Fruit fly (Drosophila melanogaster) whole organism, embryonic: ENCODE results near the gene MED14.

Experiments used
- ATbp ChIP-seq: fragments of 200-800 bp; sonication (Bioruptor generic); optimal IDR thresholded peaks from 2 replicates; lab custom pipeline; 2017; ENCODE audit warnings: missing biosample characterization, mild to moderate bottlenecking, missing genetic modification characterization, missing genetic modification reagents
- Antp ChIP-seq: fragments of 200-800 bp; sonication (Bioruptor generic); optimal IDR thresholded peaks from 3 replicates; lab custom pipeline; 2016; ENCODE audit warnings: missing biosample characterization, missing genetic modification characterization
- Bdp1 ChIP-seq: fragments of 200-800 bp; sonication (Bioruptor generic); optimal IDR thresholded peaks from 3 replicates; lab custom pipeline; 2016; ENCODE audit warnings: missing biosample characterization, missing genetic modification characterization
- CG10565 ChIP-seq: fragments of 200-800 bp; sonication (Bioruptor generic); optimal IDR thresholded peaks from 3 replicates; lab custom pipeline; 2016; ENCODE audit warnings: missing biosample characterization, mild to moderate bottlenecking, missing genetic modification characterization
- CG12219 ChIP-seq: fragments of 200-800 bp; sonication (Bioruptor generic); optimal IDR thresholded peaks from 3 replicates; lab custom pipeline; 2018; ENCODE audit warnings: missing biosample characterization, mild to moderate bottlenecking, missing genetic modification characterization
- CG13287 ChIP-seq: fragments of 200-800 bp; sonication (Bioruptor generic); IDR thresholded peaks from 2 replicates; pipeline ENCODE4 v1.3.6; 2022; ENCODE audit warnings: missing biosample characterization, missing genetic modification characterization; ENCODE audit not compliant: partially characterized antibody
- CG13624 ChIP-seq: fragments of 200-800 bp; sonication (Bioruptor generic); optimal IDR thresholded peaks from 2 replicates; lab custom pipeline; 2016; ENCODE audit warnings: missing biosample characterization, missing genetic modification characterization
- CG15479 ChIP-seq: fragments of 200-800 bp; sonication (Bioruptor generic); optimal IDR thresholded peaks from 3 replicates; lab custom pipeline; 2019; ENCODE audit warnings: missing biosample characterization, mild to moderate bottlenecking, missing genetic modification characterization, moderate library complexity
- CG16815 ChIP-seq: fragments of 200-800 bp; sonication (Bioruptor generic); optimal IDR thresholded peaks from 3 replicates; lab custom pipeline; 2017; ENCODE audit warnings: missing biosample characterization, mild to moderate bottlenecking, missing genetic modification characterization
- CG17829 ChIP-seq: fragments of 200-800 bp; optimal IDR thresholded peaks from 2 replicates; lab custom pipeline; 2019; ENCODE audit warnings: missing biosample characterization, mild to moderate bottlenecking, missing genetic modification characterization, moderate library complexity
- CG30020 ChIP-seq: fragments of 200-800 bp; optimal IDR thresholded peaks from 2 replicates; lab custom pipeline; 2019; ENCODE audit warnings: missing biosample characterization, mild to moderate bottlenecking, missing genetic modification characterization, moderate library complexity
- CG3065 ChIP-seq: fragments of 200-800 bp; sonication (Bioruptor generic); optimal IDR thresholded peaks from 2 replicates; lab custom pipeline; 2016; ENCODE audit warnings: missing biosample characterization, missing genetic modification characterization
- CG33557 ChIP-seq: fragments of 200-800 bp; sonication (Bioruptor generic); optimal IDR thresholded peaks from 2 replicates; lab custom pipeline; 2019; ENCODE audit warnings: missing biosample characterization, mild to moderate bottlenecking, missing genetic modification characterization, moderate library complexity
- CG3407 ChIP-seq: fragments of 200-800 bp; sonication (Bioruptor generic); optimal IDR thresholded peaks from 2 replicates; lab custom pipeline; 2018; ENCODE audit warnings: missing biosample characterization, mild to moderate bottlenecking, missing genetic modification characterization
- CG5953 ChIP-seq: fragments of 200-800 bp; sonication (Bioruptor generic); IDR thresholded peaks from 2 replicates; pipeline ENCODE4 v1.3.6; 2022; ENCODE audit warnings: missing biosample characterization, missing genetic modification characterization
- CG6254 ChIP-seq: fragments of 200-800 bp; sonication (Bioruptor generic); optimal IDR thresholded peaks from 3 replicates; lab custom pipeline; 2017; ENCODE audit warnings: mild to moderate bottlenecking, missing biosample characterization, missing genetic modification reagents, missing genetic modification characterization
- CG6654 ChIP-seq: fragments of 200-800 bp; sonication (Bioruptor generic); optimal IDR thresholded peaks from 2 replicates; lab custom pipeline; 2017; ENCODE audit warnings: missing biosample characterization, mild to moderate bottlenecking, missing genetic modification characterization
- Dll ChIP-seq: fragments of 200-800 bp; sonication (Bioruptor generic); IDR thresholded peaks from 4 replicates; pipeline ENCODE4 v1.3.6; 2022; ENCODE audit warnings: missing biosample characterization, missing genetic modification characterization; ENCODE audit not compliant: partially characterized antibody
- Ets97D ChIP-seq: fragments of 200-800 bp; sonication (Bioruptor generic); optimal IDR thresholded peaks from 3 replicates; lab custom pipeline; 2016; ENCODE audit warnings: missing biosample characterization, missing genetic modification characterization
- Hr51 ChIP-seq, 2 experiments: fragments of 200-800 bp; sonication (Bioruptor generic); optimal IDR thresholded peaks; 2 replicates in 1 of 2; 3 replicates in 1 of 2; lab custom pipeline; 2016 to 2018; ENCODE audit warnings: missing biosample characterization in 2 of 2, missing genetic modification characterization in 2 of 2, mild to moderate bottlenecking in 1 of 2, moderate library complexity in 1 of 2
- Max ChIP-seq: fragments of 200-800 bp; sonication (Bioruptor generic); optimal IDR thresholded peaks from 2 replicates; lab custom pipeline; 2016; ENCODE audit warnings: missing biosample characterization, mild to moderate bottlenecking, missing genetic modification characterization
- Meics ChIP-seq: fragments of 200-800 bp; sonication (Bioruptor generic); optimal IDR thresholded peaks from 2 replicates; lab custom pipeline; 2017; ENCODE audit warnings: missing biosample characterization, mild to moderate bottlenecking, missing genetic modification characterization
- Mes4 ChIP-seq: fragments of 200-800 bp; sonication (Bioruptor generic); optimal IDR thresholded peaks from 2 replicates; lab custom pipeline; 2016; ENCODE audit warnings: missing biosample characterization, missing genetic modification characterization
- Nf-YC ChIP-seq: fragments of 200-800 bp; optimal IDR thresholded peaks from 3 replicates; lab custom pipeline; 2019; ENCODE audit warnings: missing biosample characterization, mild to moderate bottlenecking, missing genetic modification characterization, moderate library complexity
- Opbp ChIP-seq: fragments of 200-800 bp; sonication (Bioruptor generic); IDR thresholded peaks from 3 replicates; pipeline ENCODE4 v1.3.6; 2022; ENCODE audit warnings: missing biosample characterization, missing genetic modification characterization; ENCODE audit not compliant: partially characterized antibody
- Optix ChIP-seq: fragments of 200-800 bp; sonication (Bioruptor generic); IDR thresholded peaks from 3 replicates; pipeline ENCODE4 v1.3.6; 2022; ENCODE audit warnings: missing biosample characterization, missing genetic modification characterization
- Pdp1 ChIP-seq, 2 experiments: fragments of 200-800 bp; sonication (Bioruptor generic); optimal IDR thresholded peaks; 3 replicates each; lab custom pipeline; 2016; ENCODE audit warnings: missing biosample characterization in 2 of 2, missing genetic modification characterization in 2 of 2, mild to moderate bottlenecking in 1 of 2, moderate library complexity in 1 of 2
- Rx ChIP-seq: fragments of 200-800 bp; sonication (Bioruptor generic); IDR thresholded peaks from 2 replicates; pipeline ENCODE4 v1.3.6; 2022; ENCODE audit warnings: missing biosample characterization, missing genetic modification characterization
- Sin3A ChIP-seq: fragments of >200 bp; optimal IDR thresholded peaks from 2 replicates; lab custom pipeline; 2018
- Taf1 ChIP-seq: fragments of 200-800 bp; sonication (Bioruptor generic); IDR thresholded peaks from 2 replicates; pipeline ENCODE4 v1.3.6; 2022; ENCODE audit warnings: missing biosample characterization, missing genetic modification characterization
- Tbp ChIP-seq: fragments of >200 bp; optimal IDR thresholded peaks from 2 replicates; lab custom pipeline; 2018; ENCODE audit warnings: missing biosample characterization, missing genetic modification characterization
- bcd ChIP-seq: fragments of 200-800 bp; sonication (Bioruptor generic); optimal IDR thresholded peaks from 2 replicates; lab custom pipeline; 2017; ENCODE audit warnings: missing biosample characterization, mild to moderate bottlenecking, missing genetic modification characterization
- bsh ChIP-seq, 2 experiments: fragments of 200-800 bp; sonication (Bioruptor generic); optimal IDR thresholded peaks; 2 replicates each; lab custom pipeline; 2017 to 2018; ENCODE audit warnings: mild to moderate bottlenecking in 2 of 2, missing biosample characterization in 2 of 2, missing genetic modification characterization in 2 of 2, moderate library complexity in 1 of 2
- croc ChIP-seq: fragments of 200-800 bp; sonication (Bioruptor generic); conservative IDR thresholded peaks from 3 replicates; pipeline ENCODE4 v1.3.6; 2022; ENCODE audit warnings: missing biosample characterization, missing genetic modification characterization
- ems ChIP-seq: fragments of 200-800 bp; sonication (Bioruptor generic); optimal IDR thresholded peaks from 3 replicates; lab custom pipeline; 2016; ENCODE audit warnings: missing biosample characterization, missing genetic modification characterization
- hbn ChIP-seq: fragments of 200-800 bp; sonication (Bioruptor generic); IDR thresholded peaks from 2 replicates; pipeline ENCODE4 v1.3.6; 2022; ENCODE audit warnings: missing biosample characterization, missing genetic modification characterization; ENCODE audit not compliant: partially characterized antibody
- hkb ChIP-seq, 2 experiments: fragments of 200-800 bp in 1 of 2; fragments of >200 bp in 1 of 2; sonication (Bioruptor generic) in 1 of 2; IDR thresholded peaks in 1 of 2; optimal IDR thresholded peaks in 1 of 2; 2 replicates each; pipeline versions ENCODE4 v1.3.6 to Lab custom; 2017 to 2022; ENCODE audit warnings: missing biosample characterization in 1 of 2, missing genetic modification characterization in 1 of 2
- inv ChIP-seq: fragments of 200-800 bp; sonication (Bioruptor generic); IDR thresholded peaks from 2 replicates; pipeline ENCODE4 v1.3.6; 2022; ENCODE audit warnings: missing biosample characterization, missing genetic modification characterization; ENCODE audit not compliant: partially characterized antibody
- mam ChIP-seq: fragments of 200-800 bp; sonication (Bioruptor generic); optimal IDR thresholded peaks from 3 replicates; lab custom pipeline; 2016; ENCODE audit warnings: missing biosample characterization, missing genetic modification characterization
- nerfin-2 ChIP-seq: fragments of 200-800 bp; sonication (Bioruptor generic); IDR thresholded peaks from 2 replicates; pipeline ENCODE4 v1.3.6; 2022; ENCODE audit warnings: missing biosample characterization, missing genetic modification characterization; ENCODE audit not compliant: partially characterized antibody
- nom ChIP-seq: fragments of 200-800 bp; sonication (Bioruptor generic); optimal IDR thresholded peaks from 2 replicates; lab custom pipeline; 2017; ENCODE audit warnings: missing biosample characterization, missing genetic modification characterization, mild to moderate bottlenecking, moderate library complexity, missing genetic modification reagents
- org-1 ChIP-seq: fragments of 200-800 bp; sonication (Bioruptor generic); optimal IDR thresholded peaks from 2 replicates; lab custom pipeline; 2017; ENCODE audit warnings: missing biosample characterization, missing genetic modification characterization
- otp ChIP-seq: fragments of 200-800 bp; sonication (Bioruptor generic); IDR thresholded peaks from 3 replicates; pipeline ENCODE4, ENCODE4 v1.3.6; 2022; ENCODE audit warnings: missing biosample characterization, missing genetic modification characterization
- ranshi ChIP-seq: fragments of 200-800 bp; sonication (Bioruptor generic); IDR thresholded peaks from 2 replicates; pipeline ENCODE4 v1.3.6; 2022; ENCODE audit warnings: missing biosample characterization, missing genetic modification characterization
- salm ChIP-seq: fragments of 200-800 bp; sonication (Bioruptor generic); optimal IDR thresholded peaks from 2 replicates; lab custom pipeline; 2018; ENCODE audit warnings: missing biosample characterization, mild to moderate bottlenecking, missing genetic modification characterization
- sens ChIP-seq: fragments of 200-800 bp; sonication (Bioruptor generic); peaks from one replicate; lab custom pipeline; 2016; ENCODE audit warnings: missing biosample characterization, missing genetic modification characterization
- sug ChIP-seq: fragments of 200-800 bp; optimal IDR thresholded peaks from 2 replicates; lab custom pipeline; 2019; ENCODE audit warnings: missing biosample characterization, mild to moderate bottlenecking, missing genetic modification characterization, moderate library complexity
- tll ChIP-seq, 2 experiments: fragments of 200-800 bp in 1 of 2; fragments of >200 bp in 1 of 2; sonication (Bioruptor generic) in 1 of 2; optimal IDR thresholded peaks; 2 replicates each; lab custom pipeline; 2017 to 2019; ENCODE audit warnings: missing biosample characterization in 2 of 2, missing genetic modification characterization in 2 of 2, mild to moderate bottlenecking in 1 of 2, moderate library complexity in 1 of 2
- toy ChIP-seq: fragments of 200-800 bp; sonication (Bioruptor generic); IDR thresholded peaks from 2 replicates; pipeline ENCODE4 v1.3.6; 2022; ENCODE audit warnings: missing biosample characterization, missing genetic modification characterization
- usp ChIP-seq: fragments of >200 bp; optimal IDR thresholded peaks from 2 replicates; lab custom pipeline; 2017; ENCODE audit warnings: missing biosample characterization, missing genetic modification characterization

The MED14 gene

dm6 chr3L:554577-554976, 38.5 kb upstream of the MED14 start (continued):
- TF ChIP-seq Ets97D (GFP tag; lab: Kevin White, UChicago) (no peak), ranshi (GFP tag; lab: Robert Waterston, UW) (peak; percentile 65), CG15479 (no peak), CG12219 (GFP tag; lab: Kevin White, UChicago) (no peak), Nf-YC (tag; lab: Kevin White, UChicago) (no peak), ATbp (GFP tag; lab: Kevin White, UChicago) (peak; percentile 52), CG3407 (GFP tag; lab: Kevin White, UChicago) (no peak), Bdp1 (GFP tag; lab: Kevin White, UChicago) (no peak), bcd (GFP tag; lab: Kevin White, UChicago) (peak; percentile 8), Tbp (GFP tag; lab: Kevin White, UChicago) (no peak), CG3065 (GFP tag; lab: Kevin White, UChicago) (no peak), nerfin-2 (GFP tag; lab: Robert Waterston, UW) (no peak), Max (GFP tag; lab: Kevin White, UChicago) (no peak), otp (GFP tag; lab: Robert Waterston, UW) (no peak), sug (tag; lab: Kevin White, UChicago) (no peak), croc (GFP tag; lab: Robert Waterston, UW) (no peak; the same call in 2 of the 3 replicates), Pdp1 (GFP tag; optimal IDR thresholded peaks at IDR 0.05; lab: Kevin White, UChicago) (no peak), bsh (GFP tag; optimal IDR thresholded peaks at IDR 0.05; lab: Kevin White, UChicago) (peak; percentile 19 to 67), CG6654 (GFP tag; lab: Kevin White, UChicago) (no peak), Taf1 (GFP tag; lab: Robert Waterston, UW) (no peak), Optix (GFP tag; lab: Robert Waterston, UW) (no peak), Dll (no peak), Mes4 (no peak), CG13624 (GFP tag; lab: Kevin White, UChicago) (no peak), CG10565 (GFP tag; lab: Kevin White, UChicago) (no peak), usp (GFP tag; lab: Kevin White, UChicago) (no peak), mam (GFP tag; lab: Kevin White, UChicago) (peak; percentile 32), salm (tag; lab: Kevin White, UChicago) (no peak), tll (GFP tag; optimal IDR thresholded peaks at IDR 0.05; lab: Kevin White, UChicago) (no peak), CG17829 (tag; lab: Kevin White, UChicago) (peak; percentile 65), Meics (GFP tag; lab: Kevin White, UChicago) (peak; percentile 63), Rx (GFP tag; lab: Robert Waterston, UW) (0 out of 2 replicates have a peak, but pooled peaks have one; percentile 23), sens (peak; percentile 87), CG30020 (tag; lab: Kevin White, UChicago) (no peak), Sin3A (no peak), inv (GFP tag; lab: Robert Waterston, UW) (no peak), CG16815 (GFP tag; lab: Kevin White, UChicago) (peak; percentile 26), CG13287 (GFP tag; lab: Robert Waterston, UW) (no peak), CG5953 (no peak), nom (GFP tag; lab: Kevin White, UChicago) (no peak), CG6254 (GFP tag; lab: Kevin White, UChicago) (no peak), CG33557 (GFP tag; lab: Kevin White, UChicago) (no peak), org-1 (GFP tag; lab: Kevin White, UChicago) (no peak), ems (GFP tag; lab: Kevin White, UChicago) (no peak), Hr51 (GFP tag; optimal IDR thresholded peaks at IDR 0.05; lab: Kevin White, UChicago) (peak in 1 of 2 experiments; percentile 53), hkb (optimal IDR thresholded peaks at IDR 0.05; lab: Kevin White, UChicago) (no peak), hkb (GFP tag; IDR thresholded peaks at IDR 0.05; lab: Robert Waterston, UW) (peak; percentile 62), Antp (GFP tag; lab: Kevin White, UChicago) (no peak), hbn (no peak), toy (no peak), Opbp (GFP tag; lab: Robert Waterston, UW) (0 out of 3 replicates have a peak, but pooled peaks have one; percentile 23)
